Worm (Caenorhabditis elegans): Measurements from ENCODE around the gene T02H6.6.

The T02H6.6 gene

DNA sequence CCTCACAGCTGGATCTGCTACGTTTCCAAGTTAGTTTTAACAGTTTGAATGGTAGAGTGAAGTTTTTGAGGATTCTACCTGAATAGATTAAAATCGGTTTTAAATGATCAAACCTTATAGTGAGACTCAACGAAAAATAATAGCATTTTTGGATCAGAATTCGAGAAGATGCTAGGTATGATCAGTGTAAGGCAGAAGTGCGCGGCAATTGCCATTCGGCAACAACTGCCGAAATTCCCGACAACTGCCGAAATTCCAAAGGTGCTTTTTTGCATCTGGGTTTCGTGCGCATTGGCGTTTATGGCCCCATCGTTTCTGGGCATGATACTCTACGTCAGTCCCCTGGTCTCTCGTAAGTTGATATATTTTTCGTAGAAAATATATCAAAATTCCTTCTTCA, at the start of gene T02H6.6:
TSS of gene T02H6.6 (plus strand) at position 301 of the 400 bp plus-strand sequence.
- TF ChIP-seq nhr-85 (tag) (no peak), lin-13 (GFP tag; optimal IDR thresholded peaks at IDR 0.05) (no peak), pqm-1 (tag; optimal IDR thresholded peaks at IDR 0.05) (no peak), grh-1 (GFP tag; IDR thresholded peaks at IDR 0.05) (no peak), sox-4 (tag; optimal IDR thresholded peaks at IDR 0.05) (no peak), mdl-1 (tag; optimal IDR thresholded peaks at IDR 0.05) (no peak), sup-37 (GFP tag; optimal IDR thresholded peaks at IDR 0.05) (no peak), ceh-90 (tag; optimal IDR thresholded peaks at IDR 0.05) (no peak), lsy-2 (tag; optimal IDR thresholded peaks at IDR 0.05) (no peak), lin-39 (tag; optimal IDR thresholded peaks at IDR 0.05) (no peak), isw-1 (GFP tag; IDR thresholded peaks at IDR 0.05) (no peak), fos-1 (tag; optimal IDR thresholded peaks at IDR 0.05) (no peak), dsc-1 (tag; optimal IDR thresholded peaks at IDR 0.05) (no peak), lin-35 (GFP tag; optimal IDR thresholded peaks at IDR 0.05) (no peak), aly-2 (tag; optimal IDR thresholded peaks at IDR 0.05) (no peak)

- TF ChIP-seq ceh-8 (GFP tag; optimal IDR thresholded peaks at IDR 0.05), result no peak
- TF ChIP-seq efl-3 (GFP tag; optimal IDR thresholded peaks at IDR 0.05), result no peak
- no peak for TF ChIP-seq lin-15B (tag; optimal IDR thresholded peaks at IDR 0.05)
- TF ChIP-seq sup-37 (GFP tag; optimal IDR thresholded peaks at IDR 0.05), result no peak
- no peak for TF ChIP-seq lir-3 (tag; optimal IDR thresholded peaks at IDR 0.05; ENCODE audit: poor library complexity)
- TF ChIP-seq C16A3.4 (tag; optimal IDR thresholded peaks at IDR 0.05), result no peak
- no peak for TF ChIP-seq C34B4.2 (tag; optimal IDR thresholded peaks at IDR 0.05)
- TF ChIP-seq egl-27 (tag; optimal IDR thresholded peaks at IDR 0.05), result no peak
- TF ChIP-seq sox-4 (tag; optimal IDR thresholded peaks at IDR 0.05), result no peak
- TF ChIP-seq egl-13 (tag; optimal IDR thresholded peaks at IDR 0.05), result no peak
- no peak for TF ChIP-seq dpl-1 (GFP tag; optimal IDR thresholded peaks at IDR 0.05)
- TF ChIP-seq nhr-84 (tag; optimal IDR thresholded peaks at IDR 0.05), result no peak
- TF ChIP-seq isw-1 (GFP tag; IDR thresholded peaks at IDR 0.05), result no peak
- no peak for TF ChIP-seq unc-130 (tag; optimal IDR thresholded peaks at IDR 0.05)
- no peak for TF ChIP-seq snu-23 (GFP tag; optimal IDR thresholded peaks at IDR 0.05)
- TF ChIP-seq fos-1 (tag; optimal IDR thresholded peaks at IDR 0.05), result no peak
- no peak for TF ChIP-seq snpc-4 (tag; optimal IDR thresholded peaks at IDR 0.05)
- no peak for TF ChIP-seq ces-1 (GFP tag; optimal IDR thresholded peaks at IDR 0.05)
- no peak for TF ChIP-seq fkh-8 (tag; optimal IDR thresholded peaks at IDR 0.05)
These were observed 49.6 kb upstream of the T02H6.6 start, which contains the start of gene T04B8.1 for ce11 chrII:633984-634383. TSS of gene T04B8.1 (plus strand) at chrII:634284.

ce11 chrII:639467-639866, 44.1 kb upstream of the T02H6.6 start, which contains the start of gene K07E8.6:
TSS of gene K07E8.6 (minus strand) at chrII:639567.
- no peak for TF ChIP-seq C04F5.9 (tag; optimal IDR thresholded peaks at IDR 0.05)
- TF ChIP-seq ceh-63 (GFP tag; optimal IDR thresholded peaks at IDR 0.05), result no peak
- TF ChIP-seq zag-1 (tag; optimal IDR thresholded peaks at IDR 0.05), result no peak
- TF ChIP-seq hlh-4 (tag; optimal IDR thresholded peaks at IDR 0.05), result no peak
- TF ChIP-seq xbp-1 (tag; optimal IDR thresholded peaks at IDR 0.05), result no peak
- TF ChIP-seq isw-1 (GFP tag; IDR thresholded peaks at IDR 0.05), result no peak
- TF ChIP-seq nhr-77 (tag; optimal IDR thresholded peaks at IDR 0.05), result no peak
- no peak for TF ChIP-seq tbx-2 (tag; optimal IDR thresholded peaks at IDR 0.05)
- no peak for TF ChIP-seq rnt-1 (tag; optimal IDR thresholded peaks at IDR 0.05)
- TF ChIP-seq ama-1 (optimal IDR thresholded peaks at IDR 0.05), result no peak
- TF ChIP-seq pax-3 (tag; optimal IDR thresholded peaks at IDR 0.05), result no peak
- TF ChIP-seq lin-13 (GFP tag; optimal IDR thresholded peaks at IDR 0.05), result no peak
- no peak for TF ChIP-seq fkh-4 (tag; optimal IDR thresholded peaks at IDR 0.05; ENCODE audit: borderline replicate concordance)
- TF ChIP-seq mab-9 (GFP tag; IDR thresholded peaks at IDR 0.05), result no peak
- no peak for TF ChIP-seq fos-1 (tag; optimal IDR thresholded peaks at IDR 0.05)
